Worm (Caenorhabditis elegans) whole organism, L1 larva: Measurements from ENCODE around the gene R10H10.7.
A peak's percentile ranks its signal among the peaks of the same experiment; 100 is the strongest.

Experiments
- C04F5.9 ChIP-seq: sonication (generic microtip); optimal IDR thresholded peaks from 2 replicates; lab custom pipeline; 2016; ENCODE audit warnings: missing genetic modification characterization, missing compliant biosample characterization
- C16A3.4 ChIP-seq: fragments of 150-350 bp; optimal IDR thresholded peaks from 2 replicates; lab custom pipeline; 2014; ENCODE audit warnings: missing biosample characterization, missing genetic modification characterization
- C34B4.2 ChIP-seq: sonication (generic microtip); optimal IDR thresholded peaks from 2 replicates; lab custom pipeline; 2017; ENCODE audit warnings: mild to moderate bottlenecking, missing genetic modification characterization, missing compliant biosample characterization
- Y116A8C.19 ChIP-seq: sonication (generic microtip); optimal IDR thresholded peaks from 2 replicates; lab custom pipeline; 2016; ENCODE audit warnings: missing compliant biosample characterization, missing genetic modification characterization, borderline replicate concordance
- aha-1 ChIP-seq: fragments of 150-350 bp; optimal IDR thresholded peaks from 2 replicates; lab custom pipeline; 2014; ENCODE audit warnings: missing biosample characterization, missing genetic modification characterization
- alr-1 ChIP-seq: fragments of 200-800 bp; sonication (Bioruptor generic); optimal IDR thresholded peaks from 2 replicates; lab custom pipeline; 2018; ENCODE audit warnings: borderline replicate concordance, mild to moderate bottlenecking, missing genetic modification characterization, missing compliant biosample characterization
- blmp-1 ChIP-seq: fragments of 150-350 bp; optimal IDR thresholded peaks from 2 replicates; lab custom pipeline; 2014; ENCODE audit warnings: missing biosample characterization, missing genetic modification characterization
- ceh-82 ChIP-seq, 3 experiments: fragments of 150-350 bp in 1 of 3; sonication (generic microtip) in 2 of 3; optimal IDR thresholded peaks; 2 replicates each; lab custom pipeline; 2014 to 2017; ENCODE audit warnings: missing biosample characterization in 3 of 3, missing genetic modification characterization in 3 of 3
- ceh-88 ChIP-seq: fragments of 200-800 bp; sonication (Bioruptor generic); IDR thresholded peaks from 2 replicates; pipeline ENCODE4 v1.3.6; 2022; ENCODE audit warnings: missing genetic modification characterization, missing compliant biosample characterization
- ceh-90 ChIP-seq: sonication (generic microtip); optimal IDR thresholded peaks from 2 replicates; lab custom pipeline; 2016; ENCODE audit warnings: missing genetic modification characterization, missing compliant biosample characterization
- dpl-1 ChIP-seq, 3 experiments: fragments of 150-350 bp in 2 of 3; sonication (generic microtip) in 1 of 3; optimal IDR thresholded peaks; 2 replicates each; lab custom pipeline; 2014 to 2017; ENCODE audit warnings: missing biosample characterization in 3 of 3, missing genetic modification characterization in 3 of 3, missing genetic modification reagents in 3 of 3
- dsc-1 ChIP-seq: sonication (generic microtip); optimal IDR thresholded peaks from 2 replicates; lab custom pipeline; 2016; ENCODE audit warnings: mild to moderate bottlenecking, missing genetic modification characterization, missing compliant biosample characterization
- egl-13 ChIP-seq: sonication (generic microtip); optimal IDR thresholded peaks from 2 replicates; lab custom pipeline; 2016; ENCODE audit warnings: missing genotype, missing genetic modification reagents, missing genetic modification characterization, missing compliant biosample characterization
- fkh-10 ChIP-seq: sonication (generic microtip); optimal IDR thresholded peaks from 2 replicates; lab custom pipeline; 2017; ENCODE audit warnings: missing biosample characterization, missing genetic modification reagents, missing genetic modification characterization
- fkh-4 ChIP-seq: sonication (generic microtip); optimal IDR thresholded peaks from 2 replicates; lab custom pipeline; 2016; ENCODE audit warnings: missing compliant biosample characterization, missing genetic modification characterization, borderline replicate concordance
- fos-1 ChIP-seq: fragments of 150-350 bp; optimal IDR thresholded peaks from 2 replicates; lab custom pipeline; 2014; ENCODE audit warnings: missing biosample characterization, missing genetic modification characterization
- grh-1 ChIP-seq: fragments of 200-800 bp; sonication (Bioruptor generic); IDR thresholded peaks from 2 replicates; pipeline ENCODE4 v1.3.6; 2022; ENCODE audit warnings: missing genetic modification reagents, missing genetic modification characterization, missing compliant biosample characterization
- hlh-17 ChIP-seq: fragments of 200-800 bp; sonication (Bioruptor generic); optimal IDR thresholded peaks from 2 replicates; lab custom pipeline; 2018; ENCODE audit warnings: missing genetic modification characterization, mild to moderate bottlenecking, missing compliant biosample characterization, moderate library complexity, borderline replicate concordance
- hlh-4 ChIP-seq: sonication (generic microtip); optimal IDR thresholded peaks from 2 replicates; lab custom pipeline; 2016; ENCODE audit warnings: mild to moderate bottlenecking, missing genetic modification characterization, missing compliant biosample characterization
- hpl-2 ChIP-seq: fragments of 150-350 bp; optimal IDR thresholded peaks from 2 replicates; lab custom pipeline; 2014; ENCODE audit warnings: missing biosample characterization, missing genetic modification reagents, missing genetic modification characterization
- isw-1 ChIP-seq: fragments of 200-800 bp; sonication (Bioruptor generic); IDR thresholded peaks from 2 replicates; pipeline ENCODE4 v1.3.6; 2022; ENCODE audit warnings: missing genetic modification characterization, missing compliant biosample characterization
- lin-13 ChIP-seq: fragments of 150-350 bp; optimal IDR thresholded peaks from 2 replicates; lab custom pipeline; 2014; ENCODE audit warnings: missing biosample characterization, missing genetic modification reagents, missing genetic modification characterization
- lin-14 ChIP-seq: fragments of 200-800 bp; sonication (Bioruptor generic); optimal IDR thresholded peaks from 2 replicates; lab custom pipeline; 2018; ENCODE audit warnings: mild to moderate bottlenecking, missing genetic modification characterization, moderate library complexity, missing compliant biosample characterization
- lin-15B ChIP-seq: fragments of 150-350 bp; sonication (generic microtip); optimal IDR thresholded peaks from 3 replicates; lab custom pipeline; 2014; ENCODE audit warnings: missing biosample characterization, missing genetic modification characterization
- lin-39 ChIP-seq: fragments of 150-350 bp; optimal IDR thresholded peaks from 2 replicates; lab custom pipeline; 2014; ENCODE audit warnings: missing biosample characterization, missing genetic modification reagents, missing genetic modification characterization
- lir-3 ChIP-seq: sonication (generic microtip); optimal IDR thresholded peaks from 2 replicates; lab custom pipeline; 2016; ENCODE audit warnings: mild to moderate bottlenecking, missing genetic modification characterization, moderate library complexity, missing compliant biosample characterization; ENCODE audit not compliant: poor library complexity
- lsy-2 ChIP-seq, 2 experiments: fragments of 150-350 bp; optimal IDR thresholded peaks; 2 replicates each; lab custom pipeline; 2014; ENCODE audit warnings: missing biosample characterization in 2 of 2, missing genetic modification characterization in 2 of 2
- mep-1 ChIP-seq: fragments of 150-350 bp; optimal IDR thresholded peaks from 2 replicates; lab custom pipeline; 2014; ENCODE audit warnings: missing biosample characterization, missing genetic modification characterization
- nhr-11 ChIP-seq: fragments of 150-350 bp; optimal IDR thresholded peaks from 2 replicates; lab custom pipeline; 2014; ENCODE audit warnings: missing biosample characterization, missing genetic modification characterization
- nhr-12 ChIP-seq: sonication (generic microtip); optimal IDR thresholded peaks from 2 replicates; lab custom pipeline; 2017; ENCODE audit warnings: missing biosample characterization, missing genetic modification characterization
- nhr-20 ChIP-seq: sonication (generic microtip); optimal IDR thresholded peaks from 2 replicates; lab custom pipeline; 2016; ENCODE audit warnings: mild to moderate bottlenecking, missing genetic modification characterization, missing compliant biosample characterization
- nhr-237 ChIP-seq: fragments of 150-350 bp; optimal IDR thresholded peaks from 2 replicates; lab custom pipeline; 2014; ENCODE audit warnings: missing biosample characterization, missing genetic modification characterization
- nhr-28 ChIP-seq: fragments of 150-350 bp; optimal IDR thresholded peaks from 2 replicates; lab custom pipeline; 2014; ENCODE audit warnings: missing biosample characterization, missing genetic modification characterization
- nhr-71 ChIP-seq: sonication (generic microtip); optimal IDR thresholded peaks from 2 replicates; lab custom pipeline; 2016; ENCODE audit warnings: mild to moderate bottlenecking, missing genetic modification characterization, moderate library complexity, missing compliant biosample characterization
- nhr-84 ChIP-seq: sonication (generic microtip); optimal IDR thresholded peaks from 2 replicates; lab custom pipeline; 2017; ENCODE audit warnings: missing biosample characterization, missing genetic modification characterization
- nhr-85 ChIP-seq: sonication (generic microtip); peaks from one replicate; lab custom pipeline; 2016; ENCODE audit warnings: missing genetic modification characterization, inconsistent platforms, missing compliant biosample characterization
- nhr-90 ChIP-seq: sonication (generic microtip); optimal IDR thresholded peaks from 2 replicates; lab custom pipeline; 2016; ENCODE audit warnings: mild to moderate bottlenecking, missing genetic modification characterization, missing compliant biosample characterization; ENCODE audit not compliant: poor library complexity
- pax-3 ChIP-seq: fragments of 200-800 bp; sonication (Bioruptor generic); optimal IDR thresholded peaks from 2 replicates; lab custom pipeline; 2018; ENCODE audit warnings: mild to moderate bottlenecking, missing genetic modification characterization, moderate library complexity, missing compliant biosample characterization
- skn-1 ChIP-seq: fragments of 150-350 bp; optimal IDR thresholded peaks from 2 replicates; lab custom pipeline; 2014; ENCODE audit warnings: missing biosample characterization, missing genetic modification characterization
- sox-4 ChIP-seq: sonication (generic microtip); optimal IDR thresholded peaks from 2 replicates; lab custom pipeline; 2016; ENCODE audit warnings: missing genetic modification characterization, missing compliant biosample characterization
- sptf-1 ChIP-seq: fragments of 150-350 bp; optimal IDR thresholded peaks from 2 replicates; lab custom pipeline; 2014; ENCODE audit warnings: missing biosample characterization, missing genetic modification characterization
- sup-37 ChIP-seq: fragments of 200-800 bp; sonication (Bioruptor generic); optimal IDR thresholded peaks from 2 replicates; lab custom pipeline; 2018; ENCODE audit warnings: mild to moderate bottlenecking, missing genetic modification characterization, missing compliant biosample characterization
- swsn-7 ChIP-seq: sonication (generic microtip); optimal IDR thresholded peaks from 2 replicates; lab custom pipeline; 2016; ENCODE audit warnings: missing genetic modification characterization, missing compliant biosample characterization
- tlp-1 ChIP-seq: fragments of 150-350 bp; optimal IDR thresholded peaks from 2 replicates; lab custom pipeline; 2014; ENCODE audit warnings: missing biosample characterization, missing genetic modification characterization
- unc-30 ChIP-seq: sonication (generic microtip); optimal IDR thresholded peaks from 2 replicates; lab custom pipeline; 2017; ENCODE audit warnings: missing biosample characterization, missing genetic modification characterization
- unc-86 ChIP-seq: sonication (generic microtip); optimal IDR thresholded peaks from 2 replicates; lab custom pipeline; 2016; ENCODE audit warnings: missing genetic modification characterization, missing compliant biosample characterization
- unc-98 ChIP-seq: fragments of 200-800 bp; sonication (Bioruptor generic); IDR thresholded peaks from 2 replicates; pipeline ENCODE4 v1.3.6; 2022; ENCODE audit warnings: missing genetic modification characterization, missing compliant biosample characterization
- vab-15 ChIP-seq: sonication (generic microtip); optimal IDR thresholded peaks from 2 replicates; lab custom pipeline; 2017; ENCODE audit warnings: missing genotype, mild to moderate bottlenecking, missing genetic modification characterization, missing compliant biosample characterization
- xbp-1 ChIP-seq: sonication (generic microtip); optimal IDR thresholded peaks from 2 replicates; lab custom pipeline; 2016; ENCODE audit warnings: missing genetic modification characterization, missing compliant biosample characterization
- zag-1 ChIP-seq: fragments of 150-350 bp; optimal IDR thresholded peaks from 2 replicates; lab custom pipeline; 2014; ENCODE audit warnings: missing biosample characterization, missing genetic modification characterization

Gene R10H10.7

DNA sequence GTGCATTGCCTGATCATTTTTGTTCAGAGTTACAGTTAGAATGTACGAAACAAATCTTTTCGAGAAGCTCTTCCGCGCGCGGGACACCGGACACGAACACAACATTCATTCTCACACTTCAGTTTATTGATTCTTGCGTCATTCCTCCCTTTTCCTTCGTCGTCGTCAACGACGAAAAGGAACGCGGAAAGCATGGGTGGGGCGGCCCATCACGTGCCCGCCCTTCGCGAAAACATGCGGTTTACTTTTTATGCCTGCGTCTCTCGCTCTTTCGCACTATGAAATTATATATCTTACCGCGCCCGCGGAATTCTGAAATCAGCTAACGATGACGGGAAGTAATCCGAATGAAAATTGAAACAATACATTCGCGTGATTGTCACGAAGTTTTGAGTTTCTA is 33.1 kb downstream of the R10H10.7 start (continued):
- TF ChIP-seq grh-1 (GFP tag; lab: Robert Waterston, UW) (no peak), Y116A8C.19 (tag; lab: Kevin White, UChicago) (no peak), nhr-11 (no peak), isw-1 (peak; percentile 18; the same call in 1 of the 2 replicates), ceh-90 (no peak), tlp-1 (tag; lab: Kevin White, UChicago) (no peak), fkh-10 (GFP tag; lab: Kevin White, UChicago) (peak; percentile 8), hpl-2 (no peak), pax-3 (tag; lab: Kevin White, UChicago) (peak; percentile 51), egl-13 (tag; lab: Kevin White, UChicago) (peak; percentile 40), C34B4.2 (tag; lab: Kevin White, UChicago) (no peak), nhr-71 (peak; percentile 74), mep-1 (tag; lab: Kevin White, UChicago) (peak; percentile 65), swsn-7 (tag; lab: Kevin White, UChicago) (peak; percentile 34), C16A3.4 (tag; lab: Kevin White, UChicago) (no peak), unc-86 (tag; lab: Kevin White, UChicago) (peak; percentile 10), nhr-237 (no peak), hlh-17 (GFP tag; lab: Kevin White, UChicago) (no peak), lsy-2 (tag; optimal IDR thresholded peaks at IDR 0.05; lab: Kevin White, UChicago) (peak; percentile 12 to 28), fos-1 (no peak), sup-37 (GFP tag; lab: Kevin White, UChicago) (no peak), zag-1 (no peak), nhr-12 (tag; lab: Kevin White, UChicago) (no peak), nhr-85 (peak; percentile 77), aha-1 (no peak), unc-30 (no peak), unc-98 (GFP tag; lab: Robert Waterston, UW) (no peak), ceh-88 (GFP tag; lab: Robert Waterston, UW) (no peak), lir-3 (tag; lab: Kevin White, UChicago) (no peak), skn-1 (tag; lab: Kevin White, UChicago) (no peak), blmp-1 (tag; lab: Kevin White, UChicago) (peak; percentile 60), sptf-1 (no peak)

DNA sequence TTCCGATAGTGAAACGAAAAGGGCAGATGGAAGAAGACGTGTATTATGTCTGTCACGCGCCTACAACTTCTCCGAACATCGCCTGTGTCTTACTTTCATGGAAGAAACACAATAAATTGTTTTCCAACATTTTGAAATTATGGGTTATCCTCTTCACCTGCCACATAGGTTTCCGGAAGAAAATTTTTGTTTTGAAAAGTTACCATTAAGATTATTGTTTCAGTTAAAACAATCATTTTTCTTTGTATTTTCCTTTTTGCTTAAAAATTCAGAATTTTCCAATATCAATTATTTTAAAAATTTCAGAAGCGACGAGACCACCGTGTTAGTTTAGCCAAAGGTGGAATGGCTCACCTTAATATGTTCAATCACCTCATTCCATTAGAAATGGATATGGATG is 39.1 kb downstream of the R10H10.7 start, which contains the start of gene mask-1:
TSS of gene mask-1 (plus strand) at position 301 of the 400 bp plus-strand sequence.
- TF ChIP-seq blmp-1 (tag; lab: Kevin White, UChicago) (peak; percentile 23), hlh-4 (no peak), nhr-237 (no peak)

ce11 chrIV:10373772-10374288 is 39.9 kb downstream of the R10H10.7 start, which contains the start of gene mpz-5:
Gene mpz-5, minus strand, starts transcription at chrIV:10373822.
- no peak for TF ChIP-seq nhr-84 (tag; lab: Kevin White, UChicago)
- peak; percentile 77 for TF ChIP-seq dsc-1 (tag; lab: Kevin White, UChicago)
- TF ChIP-seq nhr-28 = no peak
- TF ChIP-seq alr-1 = no peak
- peak; percentile 47 for TF ChIP-seq lin-15B (tag; lab: Kevin White, UChicago)
- TF ChIP-seq xbp-1 (tag; lab: Kevin White, UChicago) = peak; percentile 85
- TF ChIP-seq vab-15 (tag; lab: Kevin White, UChicago) = no peak
- peak; percentile 48 for TF ChIP-seq C04F5.9
- TF ChIP-seq lir-3 (tag; lab: Kevin White, UChicago) = peak; percentile 23
- TF ChIP-seq sox-4 = peak; percentile 37
- peak; percentile 79 for TF ChIP-seq nhr-20 (tag; lab: Kevin White, UChicago)
- peak; percentile 51 for TF ChIP-seq isw-1
- TF ChIP-seq dpl-1 (GFP tag; optimal IDR thresholded peaks at IDR 0.05; lab: Kevin White, UChicago) = peak; percentile 65 to 80 (median 79)
- peak; percentile 75 for TF ChIP-seq nhr-90 (tag; lab: Kevin White, UChicago)
- peak; percentile 83 for TF ChIP-seq swsn-7 (tag; lab: Kevin White, UChicago)
- no peak for TF ChIP-seq fkh-4 (tag; lab: Kevin White, UChicago)
- peak; percentile 82 to 83 for TF ChIP-seq lsy-2 (tag; optimal IDR thresholded peaks at IDR 0.05; lab: Kevin White, UChicago)
- peak; percentile 67 to 82 (median 76) for TF ChIP-seq ceh-82 (tag; optimal IDR thresholded peaks at IDR 0.05; lab: Kevin White, UChicago)
- TF ChIP-seq lin-13 (GFP tag; lab: Kevin White, UChicago) = peak; percentile 36
- peak; percentile 43 for TF ChIP-seq egl-13 (tag; lab: Kevin White, UChicago)
- TF ChIP-seq unc-30 = no peak
- TF ChIP-seq lin-14 = peak; percentile 79
- TF ChIP-seq lin-39 (tag; lab: Kevin White, UChicago) = peak; percentile 46
